Fruit fly (Drosophila melanogaster): ENCODE results near the gene CG14367.
A peak's percentile ranks its signal among the peaks of the same experiment; 100 is the strongest.

Gene CG14367

DNA sequence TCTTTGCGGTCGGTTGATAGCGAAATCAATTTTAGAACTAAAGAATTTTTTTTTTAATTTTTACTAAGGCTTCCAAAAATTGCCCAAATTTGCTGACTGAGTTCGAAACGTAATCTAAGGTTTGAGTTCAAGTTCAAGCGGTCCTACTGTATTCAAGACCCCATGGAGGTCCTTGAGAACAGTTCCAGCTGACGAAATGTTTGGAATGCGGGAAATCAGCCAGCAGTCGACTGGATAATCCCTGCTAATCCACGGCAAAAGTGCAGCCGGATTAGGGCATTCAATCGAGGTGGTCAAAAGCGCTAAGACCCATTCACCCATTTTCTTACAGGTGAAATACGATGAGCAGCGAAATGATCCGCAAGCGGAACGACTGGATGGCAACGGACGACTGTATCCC lies 6.9 kb downstream of the CG14367 start, which contains the start of gene f-cup:
f-cup (minus strand) TSS at position 101 of the 400 bp plus-strand sequence.
- TF ChIP-seq Dif (GFP tag; optimal IDR thresholded peaks at IDR 0.05; ENCODE audit: partially characterized antibody) (no peak), GATAd (GFP tag; optimal IDR thresholded peaks at IDR 0.05) (no peak), ey (GFP tag; optimal IDR thresholded peaks at IDR 0.05) (no peak), woc (GFP tag; optimal IDR thresholded peaks at IDR 0.05) (no peak), sage (GFP tag; optimal IDR thresholded peaks at IDR 0.05) (no peak), Mio (GFP tag; optimal IDR thresholded peaks at IDR 0.05) (no peak), Hnf4 (GFP tag; optimal IDR thresholded peaks at IDR 0.05) (no peak), OdsH (GFP tag; optimal IDR thresholded peaks at IDR 0.05) (no peak), Abd-B (GFP tag; optimal IDR thresholded peaks at IDR 0.05) (no peak), Vsx2 (GFP tag; optimal IDR thresholded peaks at IDR 0.05; ENCODE audit: partially characterized antibody) (no peak), h (GFP tag; optimal IDR thresholded peaks at IDR 0.05) (no peak)

DNA sequence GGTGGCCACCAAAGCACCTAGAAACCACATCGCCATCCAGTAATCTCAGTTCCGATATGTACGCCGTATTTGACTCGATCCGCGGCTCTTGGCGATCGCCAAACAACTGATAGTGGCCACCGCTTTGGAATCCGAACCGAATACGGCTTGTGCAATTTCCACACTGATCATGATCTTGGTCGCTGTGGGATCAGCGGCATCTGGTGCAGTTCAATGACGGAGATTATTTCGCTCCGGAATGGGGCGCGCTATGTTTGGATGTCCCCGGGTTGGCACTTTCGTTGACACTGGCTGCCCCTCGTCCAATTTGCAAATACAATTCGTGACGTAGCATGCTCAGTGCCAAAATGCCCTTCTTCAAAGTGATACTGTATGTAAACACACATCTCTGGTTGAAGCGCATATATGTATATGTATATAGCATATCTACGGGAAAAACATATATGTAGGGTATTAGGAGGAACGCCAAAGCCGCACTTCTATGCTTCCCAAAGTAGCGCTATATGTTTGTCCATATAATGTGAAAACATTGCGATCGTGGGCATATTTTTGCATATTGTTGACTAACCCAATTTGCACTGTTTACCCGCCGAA lies 11.5 kb downstream of the CG14367 start, which contains the start of gene Adgf-D:
Adgf-D (minus strand) TSS at position 111 of the 594 bp plus-strand sequence.
- no peak for TF ChIP-seq Rel (GFP tag; optimal IDR thresholded peaks at IDR 0.05)
- TF ChIP-seq Rel (tag; optimal IDR thresholded peaks at IDR 0.05) = peak; percentile 55
- no peak for TF ChIP-seq OdsH (GFP tag; optimal IDR thresholded peaks at IDR 0.05)

DNA sequence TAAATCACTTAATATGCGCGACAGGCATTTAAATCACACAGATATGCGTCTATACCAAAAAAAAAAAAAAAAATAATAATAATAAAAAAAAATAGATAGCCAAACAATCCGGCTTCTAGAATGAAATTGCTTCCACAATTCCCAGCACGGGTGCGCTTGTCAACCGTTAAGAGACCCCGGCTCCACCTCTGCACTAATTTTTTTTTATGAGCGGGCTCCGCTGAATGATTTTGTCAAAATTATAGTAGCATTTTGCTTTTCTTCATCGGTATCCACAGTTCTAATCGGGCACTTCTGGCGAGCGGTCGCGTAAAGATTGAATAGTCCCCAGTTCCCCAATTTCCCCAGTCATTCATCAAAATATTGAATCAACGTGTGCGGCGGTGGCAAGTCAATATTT lies 12.6 kb downstream of the CG14367 start, which contains the start of gene Adgf-C:
Adgf-C (plus strand) TSS at position 301 of the 400 bp plus-strand sequence.
- no peak for TF ChIP-seq dsf (GFP tag; optimal IDR thresholded peaks at IDR 0.05; ENCODE audit: borderline replicate concordance)
- no peak for TF ChIP-seq sv (GFP tag; optimal IDR thresholded peaks at IDR 0.05)
- TF ChIP-seq foxo (GFP tag; optimal IDR thresholded peaks at IDR 0.05) = no peak

DNA sequence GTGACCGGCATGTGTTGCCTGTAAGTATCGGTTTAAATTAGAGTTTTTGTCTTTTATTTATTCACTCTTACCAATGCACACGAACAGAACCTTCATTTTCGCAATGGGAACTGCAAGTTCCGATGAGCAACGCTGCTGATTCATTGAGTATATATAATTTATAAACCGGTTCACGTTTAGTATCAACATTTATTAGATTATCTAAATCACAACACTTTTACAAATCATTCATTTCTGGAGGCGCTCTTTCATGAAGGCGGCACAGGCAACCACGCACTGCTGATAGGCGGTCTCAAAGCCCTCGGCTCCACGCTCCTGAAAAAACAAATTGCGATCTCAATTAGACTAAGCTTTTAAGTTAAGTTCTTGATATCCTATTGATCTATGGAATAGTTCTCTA lies 16.0 kb downstream of the CG14367 start, which contains the start of gene Argp:
Argp (minus strand) TSS at position 101 of the 400 bp plus-strand sequence.
- TF ChIP-seq Sp1 (GFP tag; optimal IDR thresholded peaks at IDR 0.05) = no peak
- TF ChIP-seq h (GFP tag; optimal IDR thresholded peaks at IDR 0.05) = no peak
- no peak for TF ChIP-seq GATAd (GFP tag; optimal IDR thresholded peaks at IDR 0.05)
- no peak for TF ChIP-seq Myc (optimal IDR thresholded peaks at IDR 0.05)
- TF ChIP-seq usp (GFP tag; optimal IDR thresholded peaks at IDR 0.05) = no peak
- TF ChIP-seq psq (GFP tag; optimal IDR thresholded peaks at IDR 0.05) = no peak
- TF ChIP-seq Vsx2 (GFP tag; optimal IDR thresholded peaks at IDR 0.05; ENCODE audit: partially characterized antibody) = no peak
- no peak for TF ChIP-seq fru (GFP tag; optimal IDR thresholded peaks at IDR 0.05)
- no peak for TF ChIP-seq CrebA (GFP tag; optimal IDR thresholded peaks at IDR 0.05; ENCODE audit: borderline replicate concordance)
- TF ChIP-seq Mio (GFP tag; optimal IDR thresholded peaks at IDR 0.05) = no peak
- TF ChIP-seq brk (GFP tag; optimal IDR thresholded peaks at IDR 0.05) = no peak
- no peak for TF ChIP-seq Abd-B (GFP tag; optimal IDR thresholded peaks at IDR 0.05)
- TF ChIP-seq CG9705 (GFP tag; optimal IDR thresholded peaks at IDR 0.05) = no peak
- no peak for TF ChIP-seq rgr (GFP tag; optimal IDR thresholded peaks at IDR 0.05)

DNA sequence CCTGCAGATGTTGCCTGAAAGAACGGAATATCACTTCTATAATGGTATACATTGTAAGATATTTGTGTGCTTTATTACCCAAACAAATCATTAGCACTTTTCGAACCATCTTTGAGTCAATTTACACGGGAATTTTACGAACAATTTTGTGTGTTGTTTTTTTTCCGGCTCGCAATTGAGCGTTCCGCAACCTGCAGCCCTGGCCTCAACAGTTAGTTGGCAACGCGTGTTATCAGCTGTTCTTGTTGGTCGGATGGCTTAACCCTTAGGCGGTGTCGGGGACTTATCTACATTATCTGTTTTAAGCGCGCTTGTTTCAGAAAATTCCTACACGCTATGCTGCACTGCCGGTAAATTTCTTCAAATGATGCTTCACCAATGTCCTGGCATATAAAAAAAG lies 16.8 kb downstream of the CG14367 start:
- TF ChIP-seq tai (GFP tag; optimal IDR thresholded peaks at IDR 0.05) = no peak
- TF ChIP-seq woc (GFP tag; optimal IDR thresholded peaks at IDR 0.05) = peak; percentile 65
- no peak for TF ChIP-seq Rel (GFP tag; optimal IDR thresholded peaks at IDR 0.05)
- peak; percentile 51 for TF ChIP-seq Rel (tag; optimal IDR thresholded peaks at IDR 0.05)
- no peak for TF ChIP-seq psq (GFP tag; optimal IDR thresholded peaks at IDR 0.05)
- TF ChIP-seq Mio (GFP tag; optimal IDR thresholded peaks at IDR 0.05) = no peak
- peak; percentile 24 for TF ChIP-seq HLH106 (tag; optimal IDR thresholded peaks at IDR 0.05)

DNA sequence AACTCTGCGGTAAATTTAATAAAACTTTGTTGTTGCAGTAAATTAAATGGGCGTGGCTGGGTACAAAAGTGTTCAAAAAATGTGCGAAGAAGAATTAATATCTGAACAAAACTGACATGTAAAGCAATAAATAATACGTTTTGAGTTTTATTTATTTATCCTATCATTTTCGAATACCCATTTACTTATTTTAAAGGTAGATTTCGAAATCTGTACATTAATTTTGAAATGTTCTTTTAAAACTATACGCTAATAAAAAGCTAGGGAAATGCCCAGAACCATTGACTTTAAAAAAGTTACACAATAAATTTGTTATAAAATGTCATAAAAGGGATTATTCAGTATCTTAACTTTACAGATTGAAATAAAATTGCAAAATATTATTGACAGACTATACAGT lies 17.9 kb downstream of the CG14367 start, which contains the start of the genes primo-1 and primo-2:
primo-1 (minus strand) TSS at position 101 of the 400 bp plus-strand sequence.
primo-2 (minus strand) TSS at position 101 of the 400 bp plus-strand sequence.
- no peak for TF ChIP-seq brk (GFP tag; optimal IDR thresholded peaks at IDR 0.05)
- no peak for TF ChIP-seq Abd-B (GFP tag; optimal IDR thresholded peaks at IDR 0.05)
- no peak for TF ChIP-seq Dif (GFP tag; optimal IDR thresholded peaks at IDR 0.05; ENCODE audit: partially characterized antibody)
- no peak for TF ChIP-seq Mio (GFP tag; optimal IDR thresholded peaks at IDR 0.05)
- TF ChIP-seq psq (GFP tag; optimal IDR thresholded peaks at IDR 0.05) = no peak
- TF ChIP-seq sv (GFP tag; optimal IDR thresholded peaks at IDR 0.05) = no peak
- TF ChIP-seq jim (GFP tag; optimal IDR thresholded peaks at IDR 0.05) = no peak
- TF ChIP-seq GATAd (GFP tag; optimal IDR thresholded peaks at IDR 0.05) = no peak
- no peak for TF ChIP-seq tai (GFP tag; optimal IDR thresholded peaks at IDR 0.05)
- no peak for TF ChIP-seq Myc (optimal IDR thresholded peaks at IDR 0.05)
- TF ChIP-seq CrebA (GFP tag; optimal IDR thresholded peaks at IDR 0.05; ENCODE audit: borderline replicate concordance) = no peak
- no peak for TF ChIP-seq Rel (GFP tag; optimal IDR thresholded peaks at IDR 0.05)
- no peak for TF ChIP-seq Rel (tag; optimal IDR thresholded peaks at IDR 0.05)
- TF ChIP-seq sage (GFP tag; optimal IDR thresholded peaks at IDR 0.05) = no peak
- TF ChIP-seq h (GFP tag; optimal IDR thresholded peaks at IDR 0.05) = no peak
- TF ChIP-seq pan (optimal IDR thresholded peaks at IDR 0.05) = no peak
- TF ChIP-seq Sp1 (GFP tag; optimal IDR thresholded peaks at IDR 0.05) = no peak
